Worm (Caenorhabditis elegans) whole organism, L1 larva: Measurements from ENCODE around the gene tph-1.

ENCODE experiments used
- C04F5.9 ChIP-seq: sonication (generic microtip); optimal IDR thresholded peaks from 2 replicates; lab custom pipeline; 2016; ENCODE audit warnings: missing genetic modification characterization, missing compliant biosample characterization
- C16A3.4 ChIP-seq: fragments of 150-350 bp; optimal IDR thresholded peaks from 2 replicates; lab custom pipeline; 2014; ENCODE audit warnings: missing biosample characterization, missing genetic modification characterization
- Y116A8C.19 ChIP-seq: sonication (generic microtip); optimal IDR thresholded peaks from 2 replicates; lab custom pipeline; 2016; ENCODE audit warnings: missing compliant biosample characterization, missing genetic modification characterization, borderline replicate concordance
- alr-1 ChIP-seq: fragments of 200-800 bp; sonication (Bioruptor generic); optimal IDR thresholded peaks from 2 replicates; lab custom pipeline; 2018; ENCODE audit warnings: borderline replicate concordance, mild to moderate bottlenecking, missing genetic modification characterization, missing compliant biosample characterization
- aly-2 ChIP-seq: fragments of 150-350 bp; optimal IDR thresholded peaks from 2 replicates; lab custom pipeline; 2014; ENCODE audit warnings: missing biosample characterization, missing genetic modification characterization
- ama-1 ChIP-seq: fragments of 150-350 bp; optimal IDR thresholded peaks from 2 replicates; lab custom pipeline; 2014
- blmp-1 ChIP-seq: fragments of 150-350 bp; optimal IDR thresholded peaks from 2 replicates; lab custom pipeline; 2014; ENCODE audit warnings: missing biosample characterization, missing genetic modification characterization
- ceh-63 ChIP-seq: fragments of 200-800 bp; sonication (Bioruptor generic); optimal IDR thresholded peaks from 2 replicates; lab custom pipeline; 2018; ENCODE audit warnings: mild to moderate bottlenecking, missing genetic modification characterization, missing compliant biosample characterization
- ceh-8 ChIP-seq: fragments of 200-800 bp; sonication (Bioruptor generic); optimal IDR thresholded peaks from 2 replicates; lab custom pipeline; 2018; ENCODE audit warnings: mild to moderate bottlenecking, missing genetic modification characterization, moderate library complexity, missing compliant biosample characterization
- ceh-90 ChIP-seq: sonication (generic microtip); optimal IDR thresholded peaks from 2 replicates; lab custom pipeline; 2016; ENCODE audit warnings: missing genetic modification characterization, missing compliant biosample characterization
- ces-1 ChIP-seq: fragments of 150-350 bp; optimal IDR thresholded peaks from 2 replicates; lab custom pipeline; 2014; ENCODE audit warnings: missing biosample characterization, missing genetic modification reagents, missing genetic modification characterization
- efl-3 ChIP-seq: fragments of 200-800 bp; sonication (Bioruptor generic); optimal IDR thresholded peaks from 2 replicates; lab custom pipeline; 2018; ENCODE audit warnings: mild to moderate bottlenecking, missing genetic modification characterization, missing compliant biosample characterization
- egl-27 ChIP-seq, 2 experiments: fragments of 150-350 bp in 1 of 2; sonication (generic microtip); optimal IDR thresholded peaks; 3 replicates each; lab custom pipeline; 2017 to 2018; ENCODE audit warnings: missing biosample characterization in 2 of 2, missing genetic modification characterization in 2 of 2, missing genetic modification reagents in 2 of 2
- elt-2 ChIP-seq: sonication (generic microtip); optimal IDR thresholded peaks from 2 replicates; lab custom pipeline; 2016; ENCODE audit warnings: missing genetic modification characterization, mild to moderate bottlenecking, inconsistent platforms, missing compliant biosample characterization, missing genetic modification reagents
- fkh-10 ChIP-seq: sonication (generic microtip); optimal IDR thresholded peaks from 2 replicates; lab custom pipeline; 2017; ENCODE audit warnings: missing biosample characterization, missing genetic modification reagents, missing genetic modification characterization
- fkh-8 ChIP-seq: sonication (generic microtip); optimal IDR thresholded peaks from 2 replicates; lab custom pipeline; 2016; ENCODE audit warnings: mild to moderate bottlenecking, missing genetic modification characterization, missing compliant biosample characterization
- fos-1 ChIP-seq: fragments of 150-350 bp; optimal IDR thresholded peaks from 2 replicates; lab custom pipeline; 2014; ENCODE audit warnings: missing biosample characterization, missing genetic modification characterization
- grh-1 ChIP-seq: fragments of 200-800 bp; sonication (Bioruptor generic); IDR thresholded peaks from 2 replicates; pipeline ENCODE4 v1.3.6; 2022; ENCODE audit warnings: missing genetic modification reagents, missing genetic modification characterization, missing compliant biosample characterization
- hlh-17 ChIP-seq: fragments of 200-800 bp; sonication (Bioruptor generic); optimal IDR thresholded peaks from 2 replicates; lab custom pipeline; 2018; ENCODE audit warnings: missing genetic modification characterization, mild to moderate bottlenecking, missing compliant biosample characterization, moderate library complexity, borderline replicate concordance
- irx-1 ChIP-seq: sonication (generic microtip); optimal IDR thresholded peaks from 2 replicates; lab custom pipeline; 2016; ENCODE audit warnings: missing genetic modification characterization, missing compliant biosample characterization
- isw-1 ChIP-seq: fragments of 200-800 bp; sonication (Bioruptor generic); IDR thresholded peaks from 2 replicates; pipeline ENCODE4 v1.3.6; 2022; ENCODE audit warnings: missing genetic modification characterization, missing compliant biosample characterization
- lin-13 ChIP-seq: fragments of 150-350 bp; optimal IDR thresholded peaks from 2 replicates; lab custom pipeline; 2014; ENCODE audit warnings: missing biosample characterization, missing genetic modification reagents, missing genetic modification characterization
- lin-15B ChIP-seq: fragments of 150-350 bp; sonication (generic microtip); optimal IDR thresholded peaks from 3 replicates; lab custom pipeline; 2014; ENCODE audit warnings: missing biosample characterization, missing genetic modification characterization
- lin-39 ChIP-seq: fragments of 150-350 bp; optimal IDR thresholded peaks from 2 replicates; lab custom pipeline; 2014; ENCODE audit warnings: missing biosample characterization, missing genetic modification reagents, missing genetic modification characterization
- lir-3 ChIP-seq: sonication (generic microtip); optimal IDR thresholded peaks from 2 replicates; lab custom pipeline; 2016; ENCODE audit warnings: mild to moderate bottlenecking, missing genetic modification characterization, moderate library complexity, missing compliant biosample characterization; ENCODE audit not compliant: poor library complexity
- lsy-2 ChIP-seq, 2 experiments: fragments of 150-350 bp; optimal IDR thresholded peaks; 2 replicates each; lab custom pipeline; 2014; ENCODE audit warnings: missing biosample characterization in 2 of 2, missing genetic modification characterization in 2 of 2
- mdl-1 ChIP-seq, 2 experiments: fragments of 150-350 bp; optimal IDR thresholded peaks; 2 replicates each; lab custom pipeline; 2014 to 2017; ENCODE audit warnings: missing biosample characterization in 2 of 2, missing genetic modification characterization in 2 of 2, inconsistent platforms in 1 of 2
- mef-2 ChIP-seq: fragments of 150-350 bp; optimal IDR thresholded peaks from 2 replicates; lab custom pipeline; 2014; ENCODE audit warnings: missing biosample characterization, missing genetic modification characterization
- mep-1 ChIP-seq: fragments of 150-350 bp; optimal IDR thresholded peaks from 2 replicates; lab custom pipeline; 2014; ENCODE audit warnings: missing biosample characterization, missing genetic modification characterization
- nhr-11 ChIP-seq: fragments of 150-350 bp; optimal IDR thresholded peaks from 2 replicates; lab custom pipeline; 2014; ENCODE audit warnings: missing biosample characterization, missing genetic modification characterization
- nhr-12 ChIP-seq: sonication (generic microtip); optimal IDR thresholded peaks from 2 replicates; lab custom pipeline; 2017; ENCODE audit warnings: missing biosample characterization, missing genetic modification characterization
- nhr-19 ChIP-seq: fragments of 200-800 bp; sonication (Bioruptor generic); conservative IDR thresholded peaks from 2 replicates; pipeline ENCODE4 v1.3.6; 2022; ENCODE audit warnings: missing genetic modification characterization, missing compliant biosample characterization
- nhr-237 ChIP-seq: fragments of 150-350 bp; optimal IDR thresholded peaks from 2 replicates; lab custom pipeline; 2014; ENCODE audit warnings: missing biosample characterization, missing genetic modification characterization
- nhr-28 ChIP-seq: fragments of 150-350 bp; optimal IDR thresholded peaks from 2 replicates; lab custom pipeline; 2014; ENCODE audit warnings: missing biosample characterization, missing genetic modification characterization
- nhr-47 ChIP-seq: sonication (generic microtip); optimal IDR thresholded peaks from 2 replicates; lab custom pipeline; 2016; ENCODE audit warnings: mild to moderate bottlenecking, missing genetic modification characterization, moderate library complexity, missing compliant biosample characterization
- nhr-71 ChIP-seq: sonication (generic microtip); optimal IDR thresholded peaks from 2 replicates; lab custom pipeline; 2016; ENCODE audit warnings: mild to moderate bottlenecking, missing genetic modification characterization, moderate library complexity, missing compliant biosample characterization
- nhr-76 ChIP-seq: sonication (generic microtip); optimal IDR thresholded peaks from 2 replicates; lab custom pipeline; 2017; ENCODE audit warnings: missing biosample characterization, missing genetic modification characterization
- nhr-77 ChIP-seq: fragments of 150-350 bp; optimal IDR thresholded peaks from 2 replicates; lab custom pipeline; 2014; ENCODE audit warnings: missing biosample characterization, missing genetic modification characterization
- nhr-90 ChIP-seq: sonication (generic microtip); optimal IDR thresholded peaks from 2 replicates; lab custom pipeline; 2016; ENCODE audit warnings: mild to moderate bottlenecking, missing genetic modification characterization, missing compliant biosample characterization; ENCODE audit not compliant: poor library complexity
- pag-3 ChIP-seq: sonication (generic microtip); optimal IDR thresholded peaks from 2 replicates; lab custom pipeline; 2017; ENCODE audit warnings: missing genetic modification characterization, mild to moderate bottlenecking, missing compliant biosample characterization, antibody characterized with exemption, borderline replicate concordance; ENCODE audit not compliant: insufficient read depth
- pqm-1 ChIP-seq: sonication (generic microtip); optimal IDR thresholded peaks from 3 replicates; lab custom pipeline; 2017; ENCODE audit warnings: missing biosample characterization, missing genetic modification characterization
- rnt-1 ChIP-seq: sonication (generic microtip); optimal IDR thresholded peaks from 2 replicates; lab custom pipeline; 2016; ENCODE audit warnings: mild to moderate bottlenecking, missing genetic modification characterization, moderate library complexity, missing compliant biosample characterization
- skn-1 ChIP-seq: fragments of 150-350 bp; optimal IDR thresholded peaks from 2 replicates; lab custom pipeline; 2014; ENCODE audit warnings: missing biosample characterization, missing genetic modification characterization
- snu-23 ChIP-seq: sonication (generic microtip); optimal IDR thresholded peaks from 2 replicates; lab custom pipeline; 2016; ENCODE audit warnings: missing genetic modification characterization, missing compliant biosample characterization
- sox-4 ChIP-seq: sonication (generic microtip); optimal IDR thresholded peaks from 2 replicates; lab custom pipeline; 2016; ENCODE audit warnings: missing genetic modification characterization, missing compliant biosample characterization
- sup-37 ChIP-seq: fragments of 200-800 bp; sonication (Bioruptor generic); optimal IDR thresholded peaks from 2 replicates; lab custom pipeline; 2018; ENCODE audit warnings: mild to moderate bottlenecking, missing genetic modification characterization, missing compliant biosample characterization
- swsn-7 ChIP-seq: sonication (generic microtip); optimal IDR thresholded peaks from 2 replicates; lab custom pipeline; 2016; ENCODE audit warnings: missing genetic modification characterization, missing compliant biosample characterization
- tbx-2 ChIP-seq: sonication (generic microtip); optimal IDR thresholded peaks from 2 replicates; lab custom pipeline; 2016; ENCODE audit warnings: missing genetic modification characterization, missing compliant biosample characterization
- tlp-1 ChIP-seq: fragments of 150-350 bp; optimal IDR thresholded peaks from 2 replicates; lab custom pipeline; 2014; ENCODE audit warnings: missing biosample characterization, missing genetic modification characterization
- unc-86 ChIP-seq: sonication (generic microtip); optimal IDR thresholded peaks from 2 replicates; lab custom pipeline; 2016; ENCODE audit warnings: missing genetic modification characterization, missing compliant biosample characterization
- vab-15 ChIP-seq: sonication (generic microtip); optimal IDR thresholded peaks from 2 replicates; lab custom pipeline; 2017; ENCODE audit warnings: missing genotype, mild to moderate bottlenecking, missing genetic modification characterization, missing compliant biosample characterization
- zip-4 ChIP-seq: fragments of 200-800 bp; sonication (Bioruptor generic); optimal IDR thresholded peaks from 2 replicates; lab custom pipeline; 2018; ENCODE audit warnings: mild to moderate bottlenecking, missing genetic modification characterization, moderate library complexity, missing compliant biosample characterization
- ztf-11 ChIP-seq, 2 experiments: sonication (generic microtip); optimal IDR thresholded peaks; 2 replicates each; lab custom pipeline; 2016 to 2017; ENCODE audit warnings: missing genetic modification characterization in 2 of 2, missing biosample characterization in 1 of 2, missing compliant biosample characterization in 1 of 2

The tph-1 gene

ce11 chrII:7537603-7538230, 11.4 kb upstream of the tph-1 start, which contains the start of gene nfi-1:
nfi-1 (plus strand) TSS chrII:7538180.
- no peak for TF ChIP-seq lin-13
- TF ChIP-seq grh-1 (GFP tag; lab: Robert Waterston, UW): no peak
- no peak for TF ChIP-seq pag-3 (tag; lab: Kevin White, UChicago)
- no peak for TF ChIP-seq sup-37 (GFP tag; lab: Kevin White, UChicago)
- TF ChIP-seq C04F5.9 (tag; lab: Kevin White, UChicago): no peak
- TF ChIP-seq nhr-90 (tag; lab: Kevin White, UChicago): peak; percentile 11
- no peak for TF ChIP-seq efl-3 (GFP tag; lab: Kevin White, UChicago)
- no peak for TF ChIP-seq nhr-77 (tag; lab: Kevin White, UChicago)
- no peak for TF ChIP-seq zip-4 (GFP tag; lab: Kevin White, UChicago)
- TF ChIP-seq fkh-10 (GFP tag; lab: Kevin White, UChicago): no peak
- no peak for TF ChIP-seq hlh-17
- no peak for TF ChIP-seq irx-1 (tag; lab: Kevin White, UChicago)
- TF ChIP-seq lin-15B: peak; percentile 67
- TF ChIP-seq tlp-1 (tag; lab: Kevin White, UChicago): no peak
- TF ChIP-seq alr-1 (tag; lab: Kevin White, UChicago): no peak
- no peak for TF ChIP-seq lin-39 (tag; lab: Kevin White, UChicago)
- no peak for TF ChIP-seq nhr-76 (tag; lab: Kevin White, UChicago)
- TF ChIP-seq ama-1 (lab: Kevin White, UChicago): no peak
- peak; percentile 67 for TF ChIP-seq lir-3 (tag; lab: Kevin White, UChicago)
- TF ChIP-seq nhr-71 (tag; lab: Kevin White, UChicago): peak; percentile 62
- TF ChIP-seq mdl-1 (tag; optimal IDR thresholded peaks at IDR 0.05; lab: Kevin White, UChicago): no peak
- no peak for TF ChIP-seq pqm-1
- no peak for TF ChIP-seq nhr-11 (tag; lab: Kevin White, UChicago)
- TF ChIP-seq nhr-28 (tag; lab: Kevin White, UChicago): no peak
- TF ChIP-seq nhr-237 (tag; lab: Kevin White, UChicago): no peak
- peak; percentile 17 for TF ChIP-seq swsn-7
- no peak for TF ChIP-seq nhr-12 (tag; lab: Kevin White, UChicago)
- peak; percentile 72 for TF ChIP-seq C16A3.4
- peak; percentile 38 for TF ChIP-seq nhr-47
- peak; percentile 53 for TF ChIP-seq tbx-2 (tag; lab: Kevin White, UChicago)
- TF ChIP-seq mef-2 (tag; lab: Kevin White, UChicago): no peak
- TF ChIP-seq sox-4 (tag; lab: Kevin White, UChicago): no peak
- no peak for TF ChIP-seq fos-1
- TF ChIP-seq mep-1 (tag; lab: Kevin White, UChicago): peak; percentile 56
- no peak for TF ChIP-seq unc-86 (tag; lab: Kevin White, UChicago)
- TF ChIP-seq rnt-1: peak; percentile 72
- no peak for TF ChIP-seq egl-27 (tag; optimal IDR thresholded peaks at IDR 0.05; lab: Kevin White, UChicago)
- TF ChIP-seq lsy-2 (tag; optimal IDR thresholded peaks at IDR 0.05; lab: Kevin White, UChicago): peak; percentile 75 to 97
- no peak for TF ChIP-seq ces-1 (GFP tag; lab: Kevin White, UChicago)
- TF ChIP-seq snu-23 (GFP tag; lab: Kevin White, UChicago): peak; percentile 60
- TF ChIP-seq elt-2: no peak
- no peak for TF ChIP-seq nhr-19
- no peak for TF ChIP-seq ceh-90 (tag; lab: Kevin White, UChicago)
- no peak for TF ChIP-seq Y116A8C.19
- TF ChIP-seq ztf-11 (tag; optimal IDR thresholded peaks at IDR 0.05; lab: Kevin White, UChicago): peak in 1 of 2 experiments; percentile 28
- peak; percentile 37 for TF ChIP-seq skn-1
- no peak for TF ChIP-seq ceh-8 (GFP tag; lab: Kevin White, UChicago)
- no peak for TF ChIP-seq ceh-63 (GFP tag; lab: Kevin White, UChicago)
- TF ChIP-seq aly-2 (tag; lab: Kevin White, UChicago): no peak
- TF ChIP-seq vab-15 (tag; lab: Kevin White, UChicago): peak; percentile 18
- TF ChIP-seq blmp-1 (tag; lab: Kevin White, UChicago): peak; percentile 65
- TF ChIP-seq isw-1 (GFP tag; lab: Robert Waterston, UW): no peak
- no peak for TF ChIP-seq fkh-8
